Fruit fly (Drosophila melanogaster): ENCODE measurements around the gene ND-13B.
A peak's percentile ranks its signal among the peaks of the same experiment; 100 is the strongest.

Gene ND-13B

DNA sequence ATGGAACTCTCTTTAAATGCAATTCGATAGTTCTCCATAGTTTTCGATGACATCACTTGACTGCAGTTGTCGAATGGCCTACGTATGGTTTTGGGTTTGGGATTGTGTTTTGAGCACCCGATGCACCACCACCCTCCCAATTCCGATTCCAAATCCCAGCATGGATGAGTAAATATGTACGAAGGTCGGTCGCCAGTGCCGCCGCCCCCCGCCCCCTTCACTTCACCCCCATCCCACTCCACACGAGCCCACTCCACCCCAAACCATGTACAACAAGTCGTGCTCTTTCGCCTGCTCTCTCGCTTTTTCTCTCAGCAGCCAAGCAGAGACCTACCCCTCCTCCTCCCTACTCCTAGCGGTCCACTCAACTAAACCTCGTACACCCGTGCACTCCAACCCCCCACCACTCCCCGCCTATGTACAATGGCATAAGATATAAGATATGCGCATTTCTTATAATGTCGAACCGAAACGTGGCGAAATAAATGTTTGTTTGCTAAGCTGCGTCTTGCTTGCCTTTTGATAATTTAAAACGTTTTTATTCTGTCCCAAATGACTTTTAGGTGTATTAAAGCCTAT is 13.1 kb downstream of the ND-13B start (continued):
- TF ChIP-seq CG4617 (GFP tag; optimal IDR thresholded peaks at IDR 0.05; ENCODE audit: borderline replicate concordance): no peak
- no peak for TF ChIP-seq Hsf (GFP tag; optimal IDR thresholded peaks at IDR 0.05)
- no peak for TF ChIP-seq CG14965 (GFP tag; optimal IDR thresholded peaks at IDR 0.05; ENCODE audit: borderline replicate concordance)
- no peak for TF ChIP-seq CG10209 (GFP tag; optimal IDR thresholded peaks at IDR 0.05)
- TF ChIP-seq Tbp (GFP tag; optimal IDR thresholded peaks at IDR 0.05): no peak
- TF ChIP-seq Dll (GFP tag; IDR thresholded peaks at IDR 0.05; ENCODE audit: partially characterized antibody): no peak
- TF ChIP-seq CG7928 (GFP tag; optimal IDR thresholded peaks at IDR 0.05): no peak
- TF ChIP-seq Sry-δ (GFP tag; optimal IDR thresholded peaks at IDR 0.05): no peak
- TF ChIP-seq Usf (GFP tag; optimal IDR thresholded peaks at IDR 0.05): no peak
- TF ChIP-seq ac (GFP tag; optimal IDR thresholded peaks at IDR 0.05): no peak
- no peak for TF ChIP-seq fru (optimal IDR thresholded peaks at IDR 0.05)
- TF ChIP-seq MBD-R2 (GFP tag; IDR thresholded peaks at IDR 0.05): peak; percentile 18; the same call in 1 of the 2 replicates
- TF ChIP-seq CG14014 (GFP tag; IDR thresholded peaks at IDR 0.05): 0 out of 2 replicates have a peak, but pooled peaks have one; percentile 10
- no peak for TF ChIP-seq CG31388 (GFP tag; optimal IDR thresholded peaks at IDR 0.05)
- TF ChIP-seq CG9609 (GFP tag; optimal IDR thresholded peaks at IDR 0.05): no peak
- TF ChIP-seq CG8944 (GFP tag; optimal IDR thresholded peaks at IDR 0.05): no peak
- TF ChIP-seq pros (GFP tag; optimal IDR thresholded peaks at IDR 0.05): peak; percentile 96
- TF ChIP-seq wdn (GFP tag; IDR thresholded peaks at IDR 0.05): no peak
- no peak for TF ChIP-seq Camta (GFP tag; optimal IDR thresholded peaks at IDR 0.05)
- no peak for TF ChIP-seq CG3065 (GFP tag; optimal IDR thresholded peaks at IDR 0.05)
- TF ChIP-seq CG10274 (GFP tag; optimal IDR thresholded peaks at IDR 0.05): no peak
- no peak for TF ChIP-seq fd64A (GFP tag; optimal IDR thresholded peaks at IDR 0.05)
- TF ChIP-seq CG10366 (GFP tag; IDR thresholded peaks at IDR 0.05): 0 out of 2 replicates have a peak, but pooled peaks have one; percentile 9
- no peak for TF ChIP-seq fd3F (GFP tag; optimal IDR thresholded peaks at IDR 0.05)
- TF ChIP-seq knrl (GFP tag; IDR thresholded peaks at IDR 0.05; ENCODE audit: partially characterized antibody): no peak
- TF ChIP-seq hth (optimal IDR thresholded peaks at IDR 0.05): no peak
- TF ChIP-seq CG18599 (GFP tag; optimal IDR thresholded peaks at IDR 0.05): no peak
- TF ChIP-seq Gsc (GFP tag; IDR thresholded peaks at IDR 0.05): no peak
- TF ChIP-seq sr (GFP tag; IDR thresholded peaks at IDR 0.05): 0 out of 3 replicates have a peak, but pooled peaks have one; percentile 40
- TF ChIP-seq CG11456 (GFP tag; IDR thresholded peaks at IDR 0.05): no peak; the same call in 2 of the 3 replicates
- no peak for TF ChIP-seq CG17829 (tag; optimal IDR thresholded peaks at IDR 0.05)
- no peak for TF ChIP-seq CG13123 (GFP tag; optimal IDR thresholded peaks at IDR 0.05)
- TF ChIP-seq dmrt11E (tag; optimal IDR thresholded peaks at IDR 0.05): no peak
- no peak for TF ChIP-seq tx (GFP tag; optimal IDR thresholded peaks at IDR 0.05)
- peak; percentile 65; the same call in 1 of the 2 replicates for TF ChIP-seq rib (GFP tag; IDR thresholded peaks at IDR 0.05)
- TF ChIP-seq Fer1 (GFP tag; optimal IDR thresholded peaks at IDR 0.05): no peak
- TF ChIP-seq GATAe (GFP tag; conservative IDR thresholded peaks at IDR 0.05): no peak
- no peak for TF ChIP-seq CG17912 (GFP tag; optimal IDR thresholded peaks at IDR 0.05)
- TF ChIP-seq amos (GFP tag; IDR thresholded peaks at IDR 0.05; ENCODE audit: partially characterized antibody): no peak; the same call in 1 of the 2 replicates
- TF ChIP-seq yki (optimal IDR thresholded peaks at IDR 0.05): peak; percentile 19
- peak; percentile 48 to 77 for TF ChIP-seq Trl (optimal IDR thresholded peaks at IDR 0.05)
- TF ChIP-seq Trl (GFP tag; optimal IDR thresholded peaks at IDR 0.05): no peak
- TF ChIP-seq PHDP (tag; optimal IDR thresholded peaks at IDR 0.05): no peak
- TF ChIP-seq CG6654 (GFP tag; optimal IDR thresholded peaks at IDR 0.05): no peak
- TF ChIP-seq CG10147 (GFP tag; optimal IDR thresholded peaks at IDR 0.05): no peak
- no peak for TF ChIP-seq Stat92E (GFP tag; optimal IDR thresholded peaks at IDR 0.05)
- TF ChIP-seq CG4707 (GFP tag; optimal IDR thresholded peaks at IDR 0.05): no peak
- TF ChIP-seq Pdp1 (GFP tag; optimal IDR thresholded peaks at IDR 0.05): no peak
- no peak for TF ChIP-seq CG10462 (GFP tag; optimal IDR thresholded peaks at IDR 0.05)
- no peak for TF ChIP-seq CG33213 (GFP tag; optimal IDR thresholded peaks at IDR 0.05)
- TF ChIP-seq HLH3B (GFP tag; IDR thresholded peaks at IDR 0.05): no peak
